Fruit fly (Drosophila melanogaster) whole organism, embryonic: ENCODE data around the gene BRWD3.

Experiments
- B-H1 ChIP-seq: fragments of 200-800 bp; sonication (Bioruptor generic); IDR thresholded peaks from 3 replicates; pipeline ENCODE4 v1.3.6; 2022; ENCODE audit warnings: missing biosample characterization, missing genetic modification characterization
- CG10959 ChIP-seq: fragments of 200-800 bp; sonication (Bioruptor generic); IDR thresholded peaks from 2 replicates; pipeline ENCODE4 v1.3.6; 2022; ENCODE audit warnings: missing biosample characterization, missing genetic modification characterization
- CG12299 ChIP-seq: fragments of 200-800 bp; sonication (Bioruptor generic); optimal IDR thresholded peaks from 2 replicates; lab custom pipeline; 2018; ENCODE audit warnings: missing biosample characterization, mild to moderate bottlenecking, missing genetic modification characterization
- CG15269 ChIP-seq: fragments of 200-800 bp; sonication (Bioruptor generic); optimal IDR thresholded peaks from 2 replicates; lab custom pipeline; 2018; ENCODE audit warnings: missing biosample characterization, mild to moderate bottlenecking, missing genetic modification characterization, moderate library complexity
- CG2199 ChIP-seq: fragments of 200-800 bp; sonication (Bioruptor generic); IDR thresholded peaks from 3 replicates; pipeline ENCODE4 v1.3.6; 2022; ENCODE audit warnings: missing biosample characterization, missing genetic modification characterization
- CG3065 ChIP-seq: fragments of 200-800 bp; sonication (Bioruptor generic); optimal IDR thresholded peaks from 2 replicates; lab custom pipeline; 2016; ENCODE audit warnings: missing biosample characterization, missing genetic modification characterization
- CG31441 ChIP-seq: fragments of 200-800 bp; sonication (Bioruptor generic); IDR thresholded peaks from 2 replicates; pipeline ENCODE4 v1.3.6; 2022; ENCODE audit warnings: missing biosample characterization, missing genetic modification characterization
- CG6175 ChIP-seq: fragments of 200-800 bp; sonication (Bioruptor generic); IDR thresholded peaks from 3 replicates; pipeline ENCODE4 v1.3.6; 2022; ENCODE audit warnings: missing biosample characterization, missing genetic modification characterization
- CG6683 ChIP-seq: fragments of 200-800 bp; sonication (Bioruptor generic); optimal IDR thresholded peaks from 2 replicates; lab custom pipeline; 2017; ENCODE audit warnings: missing biosample characterization, mild to moderate bottlenecking, missing genetic modification characterization, missing genetic modification reagents
- CG6813 ChIP-seq: fragments of 200-800 bp; sonication (Bioruptor generic); optimal IDR thresholded peaks from 2 replicates; lab custom pipeline; 2017; ENCODE audit warnings: missing biosample characterization, missing genetic modification characterization, mild to moderate bottlenecking, moderate library complexity, missing genetic modification reagents
- CG6854 ChIP-seq: fragments of 200-800 bp; sonication (Bioruptor generic); optimal IDR thresholded peaks from 3 replicates; lab custom pipeline; 2017; ENCODE audit warnings: missing biosample characterization, mild to moderate bottlenecking, missing genetic modification characterization
- CG8290 ChIP-seq, 3 experiments: fragments of 200-800 bp; sonication (Bioruptor generic); optimal IDR thresholded peaks; 2 replicates each; lab custom pipeline; 2016 to 2019; ENCODE audit warnings: missing biosample characterization in 3 of 3, missing genetic modification characterization in 3 of 3, mild to moderate bottlenecking in 2 of 3, moderate library complexity in 1 of 3
- CG8388 ChIP-seq: fragments of 200-800 bp; sonication (Bioruptor generic); optimal IDR thresholded peaks from 2 replicates; lab custom pipeline; 2019; ENCODE audit warnings: missing biosample characterization, mild to moderate bottlenecking, missing genetic modification characterization, moderate library complexity
- Dfd ChIP-seq, 2 experiments: fragments of >200 bp; optimal IDR thresholded peaks; 2 replicates each; lab custom pipeline; 2017; ENCODE audit warnings: missing biosample characterization in 2 of 2, missing genetic modification characterization in 2 of 2
- Dp ChIP-seq: fragments of 200-800 bp; sonication (Bioruptor generic); optimal IDR thresholded peaks from 2 replicates; lab custom pipeline; 2018; ENCODE audit warnings: missing biosample characterization, mild to moderate bottlenecking, missing genetic modification characterization, moderate library complexity
- Drgx ChIP-seq: fragments of 200-800 bp; sonication (Bioruptor generic); IDR thresholded peaks from 2 replicates; pipeline ENCODE4 v1.3.6; 2022; ENCODE audit warnings: missing biosample characterization, missing genetic modification characterization
- Ets97D ChIP-seq: fragments of 200-800 bp; sonication (Bioruptor generic); optimal IDR thresholded peaks from 3 replicates; lab custom pipeline; 2016; ENCODE audit warnings: missing biosample characterization, missing genetic modification characterization
- Fer2 ChIP-seq: fragments of 200-800 bp; sonication (Bioruptor generic); optimal IDR thresholded peaks from 2 replicates; lab custom pipeline; 2018; ENCODE audit warnings: missing biosample characterization, mild to moderate bottlenecking, missing genetic modification characterization, moderate library complexity
- H15 ChIP-seq: fragments of 200-800 bp; sonication (Bioruptor generic); IDR thresholded peaks from 3 replicates; pipeline ENCODE4 v1.3.6; 2022; ENCODE audit warnings: missing biosample characterization, missing genetic modification characterization
- HHEX ChIP-seq: fragments of 200-800 bp; sonication (Bioruptor generic); optimal IDR thresholded peaks from 3 replicates; lab custom pipeline; 2017; ENCODE audit warnings: missing biosample characterization, mild to moderate bottlenecking, missing genetic modification characterization, missing genetic modification reagents
- Hr39 ChIP-seq: fragments of >200 bp; optimal IDR thresholded peaks from 2 replicates; lab custom pipeline; 2017
- Mad ChIP-seq: fragments of 200-800 bp; sonication (Bioruptor generic); optimal IDR thresholded peaks from 2 replicates; lab custom pipeline; 2016; ENCODE audit warnings: missing biosample characterization, missing genetic modification characterization
- Med ChIP-seq: fragments of 200-800 bp; sonication (Bioruptor generic); peaks from one replicate; lab custom pipeline; 2016; ENCODE audit warnings: missing biosample characterization, missing genetic modification characterization, mild to moderate bottlenecking, inconsistent platforms, moderate library complexity
- Oli ChIP-seq: fragments of 200-800 bp; sonication (Bioruptor generic); optimal IDR thresholded peaks from 2 replicates; lab custom pipeline; 2018; ENCODE audit warnings: missing biosample characterization, mild to moderate bottlenecking, missing genetic modification characterization, moderate library complexity
- Six4 ChIP-seq: fragments of 200-800 bp; sonication (Bioruptor generic); optimal IDR thresholded peaks from 2 replicates; lab custom pipeline; 2016; ENCODE audit warnings: missing biosample characterization, missing genetic modification characterization
- Sox100B ChIP-seq: fragments of 200-800 bp; sonication (Bioruptor generic); optimal IDR thresholded peaks from 3 replicates; lab custom pipeline; 2018; ENCODE audit warnings: missing biosample characterization, mild to moderate bottlenecking, missing genetic modification characterization
- Taf1 ChIP-seq: fragments of 200-800 bp; sonication (Bioruptor generic); IDR thresholded peaks from 2 replicates; pipeline ENCODE4 v1.3.6; 2022; ENCODE audit warnings: missing biosample characterization, missing genetic modification characterization
- ase ChIP-seq: fragments of 200-800 bp; sonication (Bioruptor generic); IDR thresholded peaks from 3 replicates; pipeline ENCODE4 v1.3.6; 2022; ENCODE audit warnings: missing biosample characterization, missing genetic modification characterization
- chinmo ChIP-seq: fragments of 200-800 bp; sonication (Bioruptor generic); IDR thresholded peaks from 4 replicates; pipeline ENCODE4 v1.3.6; 2022; ENCODE audit warnings: missing biosample characterization, missing genetic modification characterization; ENCODE audit not compliant: partially characterized antibody
- corto ChIP-seq: fragments of 200-800 bp; sonication (Bioruptor generic); optimal IDR thresholded peaks from 2 replicates; lab custom pipeline; 2016; ENCODE audit warnings: missing biosample characterization, mild to moderate bottlenecking, missing genetic modification characterization, moderate library complexity
- cwo ChIP-seq: fragments of 200-800 bp; sonication (Bioruptor generic); optimal IDR thresholded peaks from 3 replicates; lab custom pipeline; 2017; ENCODE audit warnings: missing biosample characterization, missing genetic modification characterization, mild to moderate bottlenecking, moderate library complexity, missing genetic modification reagents
- da ChIP-seq: fragments of 200-800 bp; sonication (Bioruptor generic); optimal IDR thresholded peaks from 2 replicates; lab custom pipeline; 2016; ENCODE audit warnings: missing biosample characterization, missing genetic modification characterization
- danr ChIP-seq: fragments of 200-800 bp; sonication (Bioruptor generic); IDR thresholded peaks from 2 replicates; pipeline ENCODE4 v1.3.6; 2022; ENCODE audit warnings: missing biosample characterization, missing genetic modification characterization
- dmrt11E ChIP-seq: fragments of 200-800 bp; sonication (Bioruptor generic); optimal IDR thresholded peaks from 3 replicates; lab custom pipeline; 2018; ENCODE audit warnings: missing biosample characterization, mild to moderate bottlenecking, missing genetic modification characterization, moderate library complexity
- ems ChIP-seq: fragments of 200-800 bp; sonication (Bioruptor generic); optimal IDR thresholded peaks from 3 replicates; lab custom pipeline; 2016; ENCODE audit warnings: missing biosample characterization, missing genetic modification characterization
- eyg ChIP-seq: fragments of 200-800 bp; sonication (Bioruptor generic); optimal IDR thresholded peaks from 3 replicates; lab custom pipeline; 2016; ENCODE audit warnings: missing biosample characterization, missing genetic modification characterization
- fd3F ChIP-seq: fragments of 200-800 bp; sonication (Bioruptor generic); optimal IDR thresholded peaks from 2 replicates; lab custom pipeline; 2018; ENCODE audit warnings: missing biosample characterization, mild to moderate bottlenecking, missing genetic modification characterization, moderate library complexity
- gcm2 ChIP-seq: fragments of 200-800 bp; sonication (Bioruptor generic); optimal IDR thresholded peaks from 2 replicates; lab custom pipeline; 2016; ENCODE audit warnings: missing biosample characterization, missing genetic modification characterization
- her ChIP-seq: fragments of 200-800 bp; sonication (Bioruptor generic); optimal IDR thresholded peaks from 2 replicates; lab custom pipeline; 2016; ENCODE audit warnings: missing biosample characterization, missing genetic modification characterization
- insv ChIP-seq, 2 experiments: fragments of 200-800 bp; sonication (Bioruptor generic); optimal IDR thresholded peaks; 3 replicates each; lab custom pipeline; 2016 to 2018; ENCODE audit warnings: missing biosample characterization in 2 of 2, missing genetic modification characterization in 2 of 2
- jumu ChIP-seq: fragments of 200-800 bp; sonication (Bioruptor generic); optimal IDR thresholded peaks from 3 replicates; lab custom pipeline; 2016; ENCODE audit warnings: missing biosample characterization, missing genetic modification characterization
- klu ChIP-seq: fragments of 200-800 bp; sonication (Bioruptor generic); IDR thresholded peaks from 2 replicates; pipeline ENCODE4 v1.3.6; 2022; ENCODE audit warnings: missing biosample characterization, missing genetic modification characterization
- kni ChIP-seq: fragments of 200-800 bp; sonication (Bioruptor generic); optimal IDR thresholded peaks from 3 replicates; lab custom pipeline; 2017; ENCODE audit warnings: mild to moderate bottlenecking, missing biosample characterization, missing genetic modification reagents, missing genetic modification characterization
- lab ChIP-seq: fragments of 200-800 bp; sonication (Bioruptor generic); optimal IDR thresholded peaks from 3 replicates; lab custom pipeline; 2017; ENCODE audit warnings: missing biosample characterization, missing genetic modification characterization, mild to moderate bottlenecking, moderate library complexity, missing genetic modification reagents
- nom ChIP-seq: fragments of 200-800 bp; sonication (Bioruptor generic); optimal IDR thresholded peaks from 2 replicates; lab custom pipeline; 2017; ENCODE audit warnings: missing biosample characterization, missing genetic modification characterization, mild to moderate bottlenecking, moderate library complexity, missing genetic modification reagents
- schlank ChIP-seq: fragments of 200-800 bp; sonication (Bioruptor generic); optimal IDR thresholded peaks from 2 replicates; lab custom pipeline; 2018; ENCODE audit warnings: missing biosample characterization, mild to moderate bottlenecking, missing genetic modification characterization
- twi ChIP-seq: fragments of 200-800 bp; optimal IDR thresholded peaks from 2 replicates; lab custom pipeline; 2019; ENCODE audit warnings: missing biosample characterization, mild to moderate bottlenecking, missing genetic modification characterization, moderate library complexity
- vfl ChIP-seq: fragments of 200-800 bp; sonication (Bioruptor generic); optimal IDR thresholded peaks from 2 replicates; lab custom pipeline; 2016; ENCODE audit warnings: missing biosample characterization, missing genetic modification characterization
- vvl ChIP-seq: fragments of 200-800 bp; sonication (Bioruptor generic); IDR thresholded peaks from 2 replicates; pipeline ENCODE4 v1.3.6; 2022; ENCODE audit warnings: missing biosample characterization, missing genetic modification characterization
- wdn ChIP-seq: fragments of 200-800 bp; sonication (Bioruptor generic); IDR thresholded peaks from 2 replicates; pipeline ENCODE4 v1.3.6; 2022; ENCODE audit warnings: missing biosample characterization, missing genetic modification characterization
- wek ChIP-seq: fragments of 200-800 bp; sonication (Bioruptor generic); optimal IDR thresholded peaks from 3 replicates; lab custom pipeline; 2018; ENCODE audit warnings: missing biosample characterization, mild to moderate bottlenecking, missing genetic modification characterization, moderate library complexity

BRWD3 gene

DNA sequence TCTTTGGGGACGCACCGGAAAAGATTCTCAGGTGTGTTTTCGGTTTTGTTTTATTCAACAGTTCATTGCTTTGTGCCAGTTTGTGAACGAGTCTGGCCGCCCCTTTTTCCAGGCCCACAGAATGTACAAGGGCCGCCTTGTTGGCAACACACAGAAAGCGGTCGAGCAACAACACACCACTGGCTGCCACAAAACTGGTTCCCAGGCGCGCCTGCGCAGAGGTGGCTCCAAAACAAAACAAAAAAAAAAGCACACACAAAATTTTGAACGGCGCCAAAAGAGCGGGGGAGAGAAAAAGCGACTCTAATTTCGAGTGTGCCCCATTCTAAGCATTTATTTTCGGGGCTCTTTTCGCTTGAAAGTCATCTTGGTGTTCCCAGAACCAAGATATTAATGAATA lies 19.7 kb upstream of the BRWD3 start:
- TF ChIP-seq CG2199 = no peak
- TF ChIP-seq kni = peak; percentile 20
- TF ChIP-seq Hr39 (lab: Kevin White, UChicago) = no peak
- TF ChIP-seq Med = peak; percentile 39
- TF ChIP-seq CG6813 (GFP tag; lab: Kevin White, UChicago) = no peak
- TF ChIP-seq CG8290 (GFP tag; optimal IDR thresholded peaks at IDR 0.05; lab: Kevin White, UChicago) = no peak
- no peak for TF ChIP-seq CG8290 (tag; optimal IDR thresholded peaks at IDR 0.05; lab: Kevin White, UChicago)
- no peak for TF ChIP-seq Ets97D (GFP tag; lab: Kevin White, UChicago)
- TF ChIP-seq wdn (GFP tag; lab: Robert Waterston, UW) = no peak
- TF ChIP-seq nom (GFP tag; lab: Kevin White, UChicago) = peak; percentile 6
- TF ChIP-seq klu (GFP tag; lab: Robert Waterston, UW) = 0 out of 2 replicates have a peak, but pooled peaks have one; percentile 34
- TF ChIP-seq vvl (GFP tag; lab: Robert Waterston, UW) = peak; percentile 25; the same call in 1 of the 2 replicates
- no peak for TF ChIP-seq ems (GFP tag; lab: Kevin White, UChicago)
- TF ChIP-seq CG3065 = no peak
- TF ChIP-seq chinmo (GFP tag; lab: Robert Waterston, UW) = peak; percentile 72; the same call in 1 of the 4 replicates
- peak; percentile 91 for TF ChIP-seq CG6175 (GFP tag; lab: Robert Waterston, UW)
- TF ChIP-seq Dp (GFP tag; lab: Kevin White, UChicago) = no peak
- no peak for TF ChIP-seq Mad
- no peak for TF ChIP-seq CG15269 (tag; lab: Kevin White, UChicago)
- no peak for TF ChIP-seq CG10959
- no peak for TF ChIP-seq H15 (GFP tag; lab: Robert Waterston, UW)

DNA sequence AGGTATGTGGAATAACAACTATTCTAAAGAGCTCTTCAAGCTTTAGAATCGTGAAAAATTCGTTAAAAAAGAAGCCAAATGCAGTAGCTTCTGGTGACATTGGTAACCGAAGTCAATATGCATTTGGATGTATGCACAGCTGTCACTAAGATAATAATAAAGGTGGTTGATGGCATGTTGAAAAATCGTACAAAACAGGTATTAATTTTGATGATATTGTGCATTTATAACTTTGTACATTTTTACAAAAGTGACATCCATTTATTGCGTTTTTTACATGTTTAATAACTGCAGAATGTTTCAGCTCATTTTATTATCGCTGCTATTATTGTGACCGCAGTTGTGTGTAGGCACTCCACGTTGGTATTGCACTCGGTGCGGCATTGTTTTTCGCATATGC lies 17.3 kb upstream of the BRWD3 start:
- no peak for TF ChIP-seq Oli (tag; lab: Kevin White, UChicago)
- TF ChIP-seq danr (GFP tag; lab: Robert Waterston, UW) = no peak
- no peak for TF ChIP-seq CG31441 (GFP tag; lab: Robert Waterston, UW)
- TF ChIP-seq twi = no peak
- TF ChIP-seq insv (GFP tag; optimal IDR thresholded peaks at IDR 0.05; lab: Kevin White, UChicago) = no peak
- TF ChIP-seq CG8388 (GFP tag; lab: Kevin White, UChicago) = no peak
- TF ChIP-seq wek (GFP tag; lab: Kevin White, UChicago) = peak; percentile 17
- TF ChIP-seq Sox100B (GFP tag; lab: Kevin White, UChicago) = peak; percentile 30
- no peak for TF ChIP-seq jumu (GFP tag; lab: Kevin White, UChicago)
- no peak for TF ChIP-seq Dfd (GFP tag; optimal IDR thresholded peaks at IDR 0.05; lab: Kevin White, UChicago)
- peak; percentile 46; the same call in 1 of the 2 replicates for TF ChIP-seq Drgx (GFP tag; lab: Robert Waterston, UW)
- TF ChIP-seq HHEX (GFP tag; lab: Kevin White, UChicago) = peak; percentile 36
- TF ChIP-seq her (GFP tag; lab: Kevin White, UChicago) = no peak
- no peak for TF ChIP-seq schlank (tag; lab: Kevin White, UChicago)
- TF ChIP-seq dmrt11E = no peak
- no peak for TF ChIP-seq eyg (GFP tag; lab: Kevin White, UChicago)
- no peak for TF ChIP-seq B-H1
- no peak for TF ChIP-seq CG12299 (tag; lab: Kevin White, UChicago)
- TF ChIP-seq lab = no peak
- TF ChIP-seq Taf1 = no peak
- TF ChIP-seq vfl = no peak
- TF ChIP-seq da (GFP tag; lab: Kevin White, UChicago) = no peak
- no peak for TF ChIP-seq cwo (GFP tag; lab: Kevin White, UChicago)
- no peak for TF ChIP-seq fd3F (GFP tag; lab: Kevin White, UChicago)
- no peak for TF ChIP-seq CG6683
- no peak for TF ChIP-seq ase
- TF ChIP-seq corto (GFP tag; lab: Kevin White, UChicago) = no peak
- TF ChIP-seq Fer2 (tag; lab: Kevin White, UChicago) = no peak
- TF ChIP-seq gcm2 (GFP tag; lab: Kevin White, UChicago) = no peak
- no peak for TF ChIP-seq Six4 (GFP tag; lab: Kevin White, UChicago)
- no peak for TF ChIP-seq CG6854 (GFP tag; lab: Kevin White, UChicago)
